Worm (Caenorhabditis elegans): Measurements from ENCODE around the gene K07C5.13.

Gene K07C5.13

ce11 chrV:10317294-10317693, 24.6 kb upstream of the K07C5.13 start, which contains the start of gene asps-1:
Gene asps-1, minus strand, starts transcription at chrV:10317394.
- TF ChIP-seq him-1 (tag; optimal IDR thresholded peaks at IDR 0.05) = no peak
- TF ChIP-seq unc-130 (GFP tag; optimal IDR thresholded peaks at IDR 0.05) = no peak
- TF ChIP-seq F39B2.1 (GFP tag; IDR thresholded peaks at IDR 0.05) = no peak
- TF ChIP-seq egl-18 (GFP tag; IDR thresholded peaks at IDR 0.05) = no peak
- TF ChIP-seq dpl-1 (GFP tag; optimal IDR thresholded peaks at IDR 0.05) = no peak

ce11 chrV:10319434-10319833, 22.4 kb upstream of the K07C5.13 start, which contains the start of gene B0024.11:
Gene B0024.11, minus strand, starts transcription at chrV:10319534.
- no peak for TF ChIP-seq lin-40 (tag; optimal IDR thresholded peaks at IDR 0.05)
- TF ChIP-seq ceh-40 (GFP tag; IDR thresholded peaks at IDR 0.05) = no peak
- no peak for TF ChIP-seq ama-1 (optimal IDR thresholded peaks at IDR 0.05)
- no peak for TF ChIP-seq ama-1 (GFP tag; optimal IDR thresholded peaks at IDR 0.05)
- no peak for TF ChIP-seq T26A5.8 (tag; optimal IDR thresholded peaks at IDR 0.05)
- TF ChIP-seq D2030.7 (GFP tag; IDR thresholded peaks at IDR 0.05) = no peak
- no peak for TF ChIP-seq lin-54 (GFP tag; optimal IDR thresholded peaks at IDR 0.05)
- TF ChIP-seq madf-3 (GFP tag; IDR thresholded peaks at IDR 0.05) = no peak
- no peak for TF ChIP-seq B0035.1 (tag; optimal IDR thresholded peaks at IDR 0.05)
- no peak for TF ChIP-seq lir-1 (GFP tag; conservative IDR thresholded peaks at IDR 0.05)
- no peak for TF ChIP-seq lin-26 (GFP tag; IDR thresholded peaks at IDR 0.05)
- TF ChIP-seq ztf-26 (tag; optimal IDR thresholded peaks at IDR 0.05) = no peak
- TF ChIP-seq mxl-1 (tag; optimal IDR thresholded peaks at IDR 0.05) = no peak
- no peak for TF ChIP-seq ztf-25 (GFP tag; IDR thresholded peaks at IDR 0.05)
- TF ChIP-seq ztf-6 (GFP tag; IDR thresholded peaks at IDR 0.05) = no peak
- no peak for TF ChIP-seq die-1 (tag; optimal IDR thresholded peaks at IDR 0.05)
- no peak for TF ChIP-seq ceh-27 (GFP tag; optimal IDR thresholded peaks at IDR 0.05)
- no peak for TF ChIP-seq egrh-3 (GFP tag; IDR thresholded peaks at IDR 0.05)
- no peak for TF ChIP-seq F49E8.2 (tag; optimal IDR thresholded peaks at IDR 0.05; ENCODE audit: insufficient read depth)
- no peak for TF ChIP-seq unc-130 (GFP tag; optimal IDR thresholded peaks at IDR 0.05)

- TF ChIP-seq hmg-20 (GFP tag; IDR thresholded peaks at IDR 0.05) (0 out of 2 replicates have a peak, but pooled peaks have one; percentile 62), F33H1.4 (GFP tag; IDR thresholded peaks at IDR 0.05) (peak; percentile 33; the same call in 1 of the 2 replicates), let-607 (tag; optimal IDR thresholded peaks at IDR 0.05) (peak in 1 of 2 experiments; percentile 45), nhr-179 (tag; optimal IDR thresholded peaks at IDR 0.05) (no peak), hsf-1 (GFP tag; IDR thresholded peaks at IDR 0.05) (no peak), ztf-18 (tag; optimal IDR thresholded peaks at IDR 0.05) (peak; percentile 26), cebp-1 (GFP tag; IDR thresholded peaks at IDR 0.05) (no peak), cebp-1 (tag; optimal IDR thresholded peaks at IDR 0.05) (no peak), ceh-27 (GFP tag; optimal IDR thresholded peaks at IDR 0.05) (peak; percentile 36), ZK185.1 (tag; optimal IDR thresholded peaks at IDR 0.05; ENCODE audit: poor library complexity, severe bottlenecking) (peak; percentile 77), unc-130 (GFP tag; optimal IDR thresholded peaks at IDR 0.05) (peak; percentile 47), Y53F4B.3 (GFP tag; IDR thresholded peaks at IDR 0.05) (no peak), snpc-3.4 (tag; optimal IDR thresholded peaks at IDR 0.05) (peak; percentile 30), F22D6.2 (tag; optimal IDR thresholded peaks at IDR 0.05) (no peak), lsy-27 (tag; optimal IDR thresholded peaks at IDR 0.05; ENCODE audit: borderline replicate concordance, insufficient read depth) (no peak), hrde-1 (tag; optimal IDR thresholded peaks at IDR 0.05; ENCODE audit: borderline replicate concordance) (no peak), ccch-3 (GFP tag; optimal IDR thresholded peaks at IDR 0.05) (peak; percentile 24), madf-6 (GFP tag; IDR thresholded peaks at IDR 0.05) (peak; percentile 58), hmg-1.2 (GFP tag; IDR thresholded peaks at IDR 0.05) (0 out of 2 replicates have a peak, but pooled peaks have one; percentile 9), aptf-3 (GFP tag; IDR thresholded peaks at IDR 0.05) (no peak), bed-2 (GFP tag; IDR thresholded peaks at IDR 0.05) (peak; percentile 53; the same call in 1 of the 2 replicates), attf-5 (GFP tag; optimal IDR thresholded peaks at IDR 0.05) (peak; percentile 58), D2030.7 (GFP tag; IDR thresholded peaks at IDR 0.05) (peak; percentile 31; the same call in 1 of the 2 replicates), xnd-1 (tag; optimal IDR thresholded peaks at IDR 0.05) (no peak)
Observed at ce11 chrV:10320101-10320761, 21.6 kb upstream of the K07C5.13 start, which contains the start of the genes gna-1 and B0024.13. Gene gna-1, minus strand, starts transcription at chrV:10320151. Gene B0024.13, plus strand, starts transcription at chrV:10320711.

Measured in whole organism, young adult.